Fruit fly (Drosophila melanogaster) whole organism, adult: ENCODE data around the gene CG9444.

Experiments used
- bab1 ChIP-seq: fragments of 200-800 bp; sonication (Bioruptor generic); optimal IDR thresholded peaks from 3 replicates; lab custom pipeline; 2019; ENCODE audit warnings: missing biosample characterization, mild to moderate bottlenecking, missing genetic modification characterization, moderate library complexity
- pad ChIP-seq: fragments of 200-800 bp; sonication (Bioruptor generic); optimal IDR thresholded peaks from 3 replicates; lab custom pipeline; 2017; ENCODE audit warnings: missing biosample characterization, missing genetic modification characterization, mild to moderate bottlenecking, moderate library complexity, missing genetic modification reagents

dm6 chr3R:9701897-9702296 lies 17.8 kb upstream of the CG9444 start:
- TF ChIP-seq pad (no peak), bab1 (GFP tag; lab: Kevin White, UChicago) (no peak)
